Fruit fly (Drosophila melanogaster): ENCODE results near the gene CG32533.

DNA sequence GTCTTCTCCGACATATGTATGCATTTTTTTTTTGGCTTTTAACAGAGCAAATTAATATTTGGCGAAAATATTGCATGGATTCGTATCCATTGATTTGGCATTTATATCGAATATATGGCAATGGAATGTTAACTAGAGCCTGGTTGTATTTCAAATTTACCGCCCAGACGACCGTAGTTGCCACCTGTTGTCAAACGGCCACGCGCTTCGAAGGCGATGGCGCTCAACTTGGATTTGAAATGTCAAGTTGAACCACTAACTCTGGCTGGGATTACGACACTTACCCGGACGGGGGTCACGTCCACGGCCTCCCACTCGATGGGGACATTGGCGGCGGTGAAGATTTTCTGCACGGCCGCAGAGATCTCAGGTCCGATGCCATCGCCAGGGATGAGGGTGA is 41.2 kb upstream of the CG32533 start:
- no peak for TF ChIP-seq Hr39 (optimal IDR thresholded peaks at IDR 0.05)
- no peak for TF ChIP-seq NFAT (GFP tag; IDR thresholded peaks at IDR 0.05)
- TF ChIP-seq Atf-2 (GFP tag; optimal IDR thresholded peaks at IDR 0.05), result no peak
- TF ChIP-seq CG14965 (GFP tag; optimal IDR thresholded peaks at IDR 0.05; ENCODE audit: borderline replicate concordance), result no peak
